Fruit fly (Drosophila melanogaster) whole organism, embryonic: ENCODE results near the gene CG14820.
A peak's percentile ranks its signal among the peaks of the same experiment; 100 is the strongest.

Source experiments
- BEAF-32 ChIP-seq: fragments of 200-800 bp; sonication (Bioruptor generic); optimal IDR thresholded peaks from 3 replicates; lab custom pipeline; 2017; ENCODE audit warnings: missing biosample characterization, missing genetic modification characterization, mild to moderate bottlenecking, moderate library complexity, missing genetic modification reagents
- CG1024 ChIP-seq: fragments of 200-800 bp; sonication (Bioruptor generic); IDR thresholded peaks from 2 replicates; pipeline ENCODE4 v1.3.6; 2022; ENCODE audit warnings: missing biosample characterization, missing genetic modification characterization
- CG10267 ChIP-seq: fragments of 200-800 bp; sonication (Bioruptor generic); optimal IDR thresholded peaks from 2 replicates; lab custom pipeline; 2018; ENCODE audit warnings: missing biosample characterization, mild to moderate bottlenecking, missing genetic modification characterization, moderate library complexity
- CG10321 ChIP-seq: fragments of 200-800 bp; sonication (Bioruptor generic); IDR thresholded peaks from 2 replicates; pipeline ENCODE4 v1.3.6; 2022; ENCODE audit warnings: missing biosample characterization, missing genetic modification characterization
- CG10462 ChIP-seq: fragments of 200-800 bp; sonication (Bioruptor generic); optimal IDR thresholded peaks from 2 replicates; lab custom pipeline; 2016; ENCODE audit warnings: missing biosample characterization, missing genetic modification characterization
- CG10565 ChIP-seq: fragments of 200-800 bp; sonication (Bioruptor generic); optimal IDR thresholded peaks from 3 replicates; lab custom pipeline; 2016; ENCODE audit warnings: missing biosample characterization, mild to moderate bottlenecking, missing genetic modification characterization
- CG10654 ChIP-seq: fragments of 200-800 bp; sonication (Bioruptor generic); optimal IDR thresholded peaks from 2 replicates; lab custom pipeline; 2016; ENCODE audit warnings: missing biosample characterization, missing genetic modification characterization
- CG13123 ChIP-seq: fragments of 200-800 bp; sonication (Bioruptor generic); optimal IDR thresholded peaks from 2 replicates; lab custom pipeline; 2016; ENCODE audit warnings: missing biosample characterization, missing genetic modification characterization
- CG15011 ChIP-seq: fragments of 200-800 bp; sonication (Bioruptor generic); optimal IDR thresholded peaks from 3 replicates; lab custom pipeline; 2018; ENCODE audit warnings: missing biosample characterization, mild to moderate bottlenecking, missing genetic modification characterization
- CG15269 ChIP-seq: fragments of 200-800 bp; sonication (Bioruptor generic); optimal IDR thresholded peaks from 2 replicates; lab custom pipeline; 2018; ENCODE audit warnings: missing biosample characterization, mild to moderate bottlenecking, missing genetic modification characterization, moderate library complexity
- CG2202 ChIP-seq: fragments of 200-800 bp; sonication (Bioruptor generic); optimal IDR thresholded peaks from 2 replicates; lab custom pipeline; 2018; ENCODE audit warnings: missing biosample characterization, mild to moderate bottlenecking, missing genetic modification characterization
- CG2889 ChIP-seq: fragments of 200-800 bp; sonication (Bioruptor generic); IDR thresholded peaks from 3 replicates; pipeline ENCODE4 v1.3.6; 2022; ENCODE audit warnings: missing biosample characterization, missing genetic modification characterization
- CG3065 ChIP-seq: fragments of 200-800 bp; sonication (Bioruptor generic); optimal IDR thresholded peaks from 2 replicates; lab custom pipeline; 2016; ENCODE audit warnings: missing biosample characterization, missing genetic modification characterization
- CG32772 ChIP-seq: fragments of 200-800 bp; sonication (Bioruptor generic); IDR thresholded peaks from 2 replicates; pipeline ENCODE4 v1.3.6; 2022; ENCODE audit warnings: missing biosample characterization, missing genetic modification characterization
- CG3281 ChIP-seq: fragments of 200-800 bp; sonication (Bioruptor generic); optimal IDR thresholded peaks from 3 replicates; lab custom pipeline; 2017; ENCODE audit warnings: missing biosample characterization, mild to moderate bottlenecking, missing genetic modification characterization
- CG4820 ChIP-seq: fragments of 200-800 bp; sonication (Bioruptor generic); optimal IDR thresholded peaks from 3 replicates; lab custom pipeline; 2016; ENCODE audit warnings: missing biosample characterization, missing genetic modification characterization
- CHES-1-like ChIP-seq: fragments of 200-800 bp; sonication (Bioruptor generic); optimal IDR thresholded peaks from 2 replicates; lab custom pipeline; 2016; ENCODE audit warnings: missing biosample characterization, missing genetic modification characterization
- CkIIα-i1 ChIP-seq: fragments of 200-800 bp; sonication (Bioruptor generic); IDR thresholded peaks from 2 replicates; pipeline ENCODE4 v1.3.6; 2022; ENCODE audit warnings: missing biosample characterization, missing genetic modification characterization
- Gug ChIP-seq: fragments of 200-800 bp; sonication (Bioruptor generic); IDR thresholded peaks from 4 replicates; pipeline ENCODE4 v1.3.6; 2022; ENCODE audit warnings: missing biosample characterization, missing genetic modification characterization
- HLH3B ChIP-seq: fragments of 200-800 bp; sonication (Bioruptor generic); IDR thresholded peaks from 2 replicates; pipeline ENCODE4 v1.3.6; 2022; ENCODE audit warnings: missing biosample characterization, missing genetic modification characterization
- Hr3 ChIP-seq: fragments of 200-800 bp; sonication (Bioruptor generic); optimal IDR thresholded peaks from 3 replicates; lab custom pipeline; 2016; ENCODE audit warnings: missing biosample characterization, missing genetic modification characterization
- Meics ChIP-seq: fragments of 200-800 bp; sonication (Bioruptor generic); optimal IDR thresholded peaks from 2 replicates; lab custom pipeline; 2017; ENCODE audit warnings: missing biosample characterization, mild to moderate bottlenecking, missing genetic modification characterization
- Nf-YC ChIP-seq: fragments of 200-800 bp; optimal IDR thresholded peaks from 3 replicates; lab custom pipeline; 2019; ENCODE audit warnings: missing biosample characterization, mild to moderate bottlenecking, missing genetic modification characterization, moderate library complexity
- Ravus ChIP-seq: fragments of 200-800 bp; sonication (Bioruptor generic); IDR thresholded peaks from 2 replicates; pipeline ENCODE4 v1.3.6; 2022; ENCODE audit warnings: missing biosample characterization, missing genetic modification characterization
- Six4 ChIP-seq: fragments of 200-800 bp; sonication (Bioruptor generic); optimal IDR thresholded peaks from 2 replicates; lab custom pipeline; 2016; ENCODE audit warnings: missing biosample characterization, missing genetic modification characterization
- Sox100B ChIP-seq: fragments of 200-800 bp; sonication (Bioruptor generic); optimal IDR thresholded peaks from 3 replicates; lab custom pipeline; 2018; ENCODE audit warnings: missing biosample characterization, mild to moderate bottlenecking, missing genetic modification characterization
- Sry-β ChIP-seq: fragments of 200-800 bp; sonication (Bioruptor generic); optimal IDR thresholded peaks from 2 replicates; lab custom pipeline; 2018; ENCODE audit warnings: missing biosample characterization, mild to moderate bottlenecking, missing genetic modification characterization, moderate library complexity
- Sry-δ ChIP-seq: fragments of 200-800 bp; sonication (Bioruptor generic); optimal IDR thresholded peaks from 2 replicates; lab custom pipeline; 2016; ENCODE audit warnings: missing biosample characterization, missing genetic modification characterization
- Taf1 ChIP-seq: fragments of 200-800 bp; sonication (Bioruptor generic); IDR thresholded peaks from 2 replicates; pipeline ENCODE4 v1.3.6; 2022; ENCODE audit warnings: missing biosample characterization, missing genetic modification characterization
- al ChIP-seq: fragments of 200-800 bp; sonication (Bioruptor generic); IDR thresholded peaks from 2 replicates; pipeline ENCODE4 v1.3.6; 2022; ENCODE audit warnings: missing biosample characterization, missing genetic modification characterization
- bab2 ChIP-seq: fragments of 200-800 bp; sonication (Bioruptor generic); optimal IDR thresholded peaks from 2 replicates; lab custom pipeline; 2016; ENCODE audit warnings: missing biosample characterization, missing genetic modification characterization
- bcd ChIP-seq: fragments of 200-800 bp; sonication (Bioruptor generic); optimal IDR thresholded peaks from 2 replicates; lab custom pipeline; 2017; ENCODE audit warnings: missing biosample characterization, mild to moderate bottlenecking, missing genetic modification characterization
- chif ChIP-seq, 2 experiments: fragments of 200-800 bp; sonication (Bioruptor generic); optimal IDR thresholded peaks; 3 replicates each; lab custom pipeline; 2016; ENCODE audit warnings: missing biosample characterization in 2 of 2, missing genetic modification characterization in 2 of 2
- chinmo ChIP-seq: fragments of 200-800 bp; sonication (Bioruptor generic); IDR thresholded peaks from 4 replicates; pipeline ENCODE4 v1.3.6; 2022; ENCODE audit warnings: missing biosample characterization, missing genetic modification characterization; ENCODE audit not compliant: partially characterized antibody
- chn ChIP-seq: fragments of 200-800 bp; sonication (Bioruptor generic); optimal IDR thresholded peaks from 2 replicates; lab custom pipeline; 2016; ENCODE audit warnings: missing biosample characterization, missing genetic modification characterization
- dpn ChIP-seq, 2 experiments: fragments of 200-800 bp; sonication (Bioruptor generic); optimal IDR thresholded peaks; 3 replicates each; lab custom pipeline; 2016; ENCODE audit warnings: missing biosample characterization in 2 of 2, missing genetic modification characterization in 2 of 2
- exex ChIP-seq: fragments of 200-800 bp; sonication (Bioruptor generic); optimal IDR thresholded peaks from 4 replicates; lab custom pipeline; 2018; ENCODE audit warnings: missing biosample characterization, mild to moderate bottlenecking, missing genetic modification characterization, moderate library complexity
- gfzf ChIP-seq: fragments of 200-800 bp; sonication (Bioruptor generic); optimal IDR thresholded peaks from 2 replicates; lab custom pipeline; 2016; ENCODE audit warnings: missing biosample characterization, mild to moderate bottlenecking, missing genetic modification characterization, moderate library complexity
- gro ChIP-seq: fragments of 200-800 bp; sonication (Bioruptor generic); optimal IDR thresholded peaks from 2 replicates; lab custom pipeline; 2016; ENCODE audit warnings: missing biosample characterization, missing genetic modification characterization
- knrl ChIP-seq: fragments of 200-800 bp; sonication (Bioruptor generic); IDR thresholded peaks from 3 replicates; pipeline ENCODE4 v1.3.6; 2022; ENCODE audit warnings: missing biosample characterization, missing genetic modification characterization; ENCODE audit not compliant: partially characterized antibody
- lmd ChIP-seq: fragments of 200-800 bp; sonication (Bioruptor generic); IDR thresholded peaks from 2 replicates; pipeline ENCODE4 v1.3.6; 2022; ENCODE audit warnings: missing biosample characterization, missing genetic modification characterization
- nerfin-2 ChIP-seq: fragments of 200-800 bp; sonication (Bioruptor generic); IDR thresholded peaks from 2 replicates; pipeline ENCODE4 v1.3.6; 2022; ENCODE audit warnings: missing biosample characterization, missing genetic modification characterization; ENCODE audit not compliant: partially characterized antibody
- onecut ChIP-seq: fragments of 200-800 bp; sonication (Bioruptor generic); IDR thresholded peaks from 2 replicates; pipeline ENCODE4 v1.3.6; 2022; ENCODE audit warnings: missing biosample characterization, missing genetic modification characterization
- sens-2 ChIP-seq: fragments of 200-800 bp; sonication (Bioruptor generic); IDR thresholded peaks from 2 replicates; pipeline ENCODE4 v1.3.6; 2022; ENCODE audit warnings: missing biosample characterization, missing genetic modification characterization
- slbo ChIP-seq: fragments of 200-800 bp; sonication (Bioruptor generic); IDR thresholded peaks from 2 replicates; pipeline ENCODE4 v1.3.6; 2022; ENCODE audit warnings: missing biosample characterization, missing genetic modification characterization
- sug ChIP-seq: fragments of 200-800 bp; optimal IDR thresholded peaks from 2 replicates; lab custom pipeline; 2019; ENCODE audit warnings: missing biosample characterization, mild to moderate bottlenecking, missing genetic modification characterization, moderate library complexity
- tap ChIP-seq: fragments of 200-800 bp; optimal IDR thresholded peaks from 3 replicates; lab custom pipeline; 2019; ENCODE audit warnings: missing biosample characterization, mild to moderate bottlenecking, missing genetic modification characterization, moderate library complexity
- twi ChIP-seq: fragments of 200-800 bp; optimal IDR thresholded peaks from 2 replicates; lab custom pipeline; 2019; ENCODE audit warnings: missing biosample characterization, mild to moderate bottlenecking, missing genetic modification characterization, moderate library complexity
- zfh1 ChIP-seq: fragments of 200-800 bp; sonication (Bioruptor generic); IDR thresholded peaks from 3 replicates; pipeline ENCODE4 v1.3.6; 2022; ENCODE audit warnings: missing biosample characterization, missing genetic modification characterization

CG14820 gene

dm6 chr3L:6968961-6969814 lies 36.5 kb downstream of the CG14820 start, which contains the start of the genes Mis12 and CG9953 (continued):
- TF ChIP-seq CG10462 (GFP tag; lab: Kevin White, UChicago) (no peak), nerfin-2 (GFP tag; lab: Robert Waterston, UW) (no peak), Hr3 (peak; percentile 51), Ravus (GFP tag; lab: Robert Waterston, UW) (no peak), lmd (peak; percentile 48), CG1024 (peak; percentile 39; the same call in 1 of the 2 replicates), zfh1 (peak; percentile 23; the same call in 1 of the 3 replicates), CG3281 (GFP tag; lab: Kevin White, UChicago) (no peak), chn (GFP tag; lab: Kevin White, UChicago) (peak; percentile 11), exex (no peak), al (no peak), Sox100B (GFP tag; lab: Kevin White, UChicago) (peak; percentile 47), sens-2 (no peak), gfzf (GFP tag; lab: Kevin White, UChicago) (peak; percentile 67), dpn (GFP tag; optimal IDR thresholded peaks at IDR 0.05; lab: Kevin White, UChicago) (peak; percentile 11 to 20), knrl (GFP tag; lab: Robert Waterston, UW) (no peak), Gug (GFP tag; lab: Robert Waterston, UW) (peak; percentile 12; the same call in 2 of the 4 replicates), CG32772 (GFP tag; lab: Robert Waterston, UW) (peak; percentile 37; the same call in 1 of the 2 replicates), bcd (GFP tag; lab: Kevin White, UChicago) (peak; percentile 39), BEAF-32 (GFP tag; lab: Kevin White, UChicago) (peak; percentile 19), Sry-β (GFP tag; lab: Kevin White, UChicago) (peak; percentile 94), Nf-YC (tag; lab: Kevin White, UChicago) (peak; percentile 51), Meics (GFP tag; lab: Kevin White, UChicago) (peak; percentile 55), twi (tag; lab: Kevin White, UChicago) (peak; percentile 42), Sry-δ (no peak), chinmo (GFP tag; lab: Robert Waterston, UW) (no peak), CG15011 (GFP tag; lab: Kevin White, UChicago) (no peak), sug (tag; lab: Kevin White, UChicago) (peak; percentile 7), tap (tag; lab: Kevin White, UChicago) (no peak), HLH3B (GFP tag; lab: Robert Waterston, UW) (peak; percentile 37; the same call in 1 of the 2 replicates), Taf1 (GFP tag; lab: Robert Waterston, UW) (no peak), CkIIα-i1 (GFP tag; lab: Robert Waterston, UW) (no peak), CG2889 (GFP tag; lab: Robert Waterston, UW) (peak; percentile 41; the same call in 1 of the 3 replicates), CG4820 (peak; percentile 16), chif (GFP tag; optimal IDR thresholded peaks at IDR 0.05; lab: Kevin White, UChicago) (no peak), CG10321 (GFP tag; lab: Robert Waterston, UW) (no peak), slbo (peak; percentile 48), CG10654 (GFP tag; lab: Kevin White, UChicago) (peak; percentile 12), CHES-1-like (GFP tag; lab: Kevin White, UChicago) (no peak), CG10565 (GFP tag; lab: Kevin White, UChicago) (no peak), CG10267 (tag; lab: Kevin White, UChicago) (peak; percentile 21), CG15269 (peak; percentile 58), Six4 (no peak), CG3065 (no peak), bab2 (GFP tag; lab: Kevin White, UChicago) (no peak), CG13123 (GFP tag; lab: Kevin White, UChicago) (no peak), gro (GFP tag; lab: Kevin White, UChicago) (no peak), CG2202 (tag; lab: Kevin White, UChicago) (no peak), onecut (0 out of 2 replicates have a peak, but pooled peaks have one; percentile 19)
